Worm (Caenorhabditis elegans) whole organism, L1 larva: Measurements from ENCODE around the gene F56C3.4.
A peak's percentile ranks its signal among the peaks of the same experiment; 100 is the strongest.

Experiments
- C04F5.9 ChIP-seq: sonication (generic microtip); optimal IDR thresholded peaks from 2 replicates; lab custom pipeline; 2016; ENCODE audit warnings: missing genetic modification characterization, missing compliant biosample characterization
- C34B4.2 ChIP-seq: sonication (generic microtip); optimal IDR thresholded peaks from 2 replicates; lab custom pipeline; 2017; ENCODE audit warnings: mild to moderate bottlenecking, missing genetic modification characterization, missing compliant biosample characterization
- aha-1 ChIP-seq: fragments of 150-350 bp; optimal IDR thresholded peaks from 2 replicates; lab custom pipeline; 2014; ENCODE audit warnings: missing biosample characterization, missing genetic modification characterization
- alr-1 ChIP-seq: fragments of 200-800 bp; sonication (Bioruptor generic); optimal IDR thresholded peaks from 2 replicates; lab custom pipeline; 2018; ENCODE audit warnings: borderline replicate concordance, mild to moderate bottlenecking, missing genetic modification characterization, missing compliant biosample characterization
- blmp-1 ChIP-seq: fragments of 150-350 bp; optimal IDR thresholded peaks from 2 replicates; lab custom pipeline; 2014; ENCODE audit warnings: missing biosample characterization, missing genetic modification characterization
- ceh-63 ChIP-seq: fragments of 200-800 bp; sonication (Bioruptor generic); optimal IDR thresholded peaks from 2 replicates; lab custom pipeline; 2018; ENCODE audit warnings: mild to moderate bottlenecking, missing genetic modification characterization, missing compliant biosample characterization
- ceh-8 ChIP-seq: fragments of 200-800 bp; sonication (Bioruptor generic); optimal IDR thresholded peaks from 2 replicates; lab custom pipeline; 2018; ENCODE audit warnings: mild to moderate bottlenecking, missing genetic modification characterization, moderate library complexity, missing compliant biosample characterization
- ceh-82 ChIP-seq, 3 experiments: fragments of 150-350 bp in 1 of 3; sonication (generic microtip) in 2 of 3; optimal IDR thresholded peaks; 2 replicates each; lab custom pipeline; 2014 to 2017; ENCODE audit warnings: missing biosample characterization in 3 of 3, missing genetic modification characterization in 3 of 3
- ces-1 ChIP-seq: fragments of 150-350 bp; optimal IDR thresholded peaks from 2 replicates; lab custom pipeline; 2014; ENCODE audit warnings: missing biosample characterization, missing genetic modification reagents, missing genetic modification characterization
- dpl-1 ChIP-seq, 3 experiments: fragments of 150-350 bp in 2 of 3; sonication (generic microtip) in 1 of 3; optimal IDR thresholded peaks; 2 replicates each; lab custom pipeline; 2014 to 2017; ENCODE audit warnings: missing biosample characterization in 3 of 3, missing genetic modification characterization in 3 of 3, missing genetic modification reagents in 3 of 3
- elt-2 ChIP-seq: sonication (generic microtip); optimal IDR thresholded peaks from 2 replicates; lab custom pipeline; 2016; ENCODE audit warnings: missing genetic modification characterization, mild to moderate bottlenecking, inconsistent platforms, missing compliant biosample characterization, missing genetic modification reagents
- elt-3 ChIP-seq, 6 experiments: fragments of 150-350 bp in 1 of 6; sonication (generic microtip); optimal IDR thresholded peaks; 2 replicates each; lab custom pipeline; 2017 to 2018; ENCODE audit warnings: missing biosample characterization in 6 of 6, missing genetic modification characterization in 6 of 6, inconsistent platforms in 1 of 6
- ets-5 ChIP-seq: fragments of 200-800 bp; sonication (Bioruptor generic); IDR thresholded peaks from 2 replicates; pipeline ENCODE4 v1.3.6; 2022; ENCODE audit warnings: missing genetic modification characterization, missing compliant biosample characterization
- fkh-8 ChIP-seq: sonication (generic microtip); optimal IDR thresholded peaks from 2 replicates; lab custom pipeline; 2016; ENCODE audit warnings: mild to moderate bottlenecking, missing genetic modification characterization, missing compliant biosample characterization
- fos-1 ChIP-seq: fragments of 150-350 bp; optimal IDR thresholded peaks from 2 replicates; lab custom pipeline; 2014; ENCODE audit warnings: missing biosample characterization, missing genetic modification characterization
- grh-1 ChIP-seq: fragments of 200-800 bp; sonication (Bioruptor generic); IDR thresholded peaks from 2 replicates; pipeline ENCODE4 v1.3.6; 2022; ENCODE audit warnings: missing genetic modification reagents, missing genetic modification characterization, missing compliant biosample characterization
- hlh-17 ChIP-seq: fragments of 200-800 bp; sonication (Bioruptor generic); optimal IDR thresholded peaks from 2 replicates; lab custom pipeline; 2018; ENCODE audit warnings: missing genetic modification characterization, mild to moderate bottlenecking, missing compliant biosample characterization, moderate library complexity, borderline replicate concordance
- hlh-4 ChIP-seq: sonication (generic microtip); optimal IDR thresholded peaks from 2 replicates; lab custom pipeline; 2016; ENCODE audit warnings: mild to moderate bottlenecking, missing genetic modification characterization, missing compliant biosample characterization
- isw-1 ChIP-seq: fragments of 200-800 bp; sonication (Bioruptor generic); IDR thresholded peaks from 2 replicates; pipeline ENCODE4 v1.3.6; 2022; ENCODE audit warnings: missing genetic modification characterization, missing compliant biosample characterization
- jun-1 ChIP-seq: fragments of 150-350 bp; optimal IDR thresholded peaks from 2 replicates; lab custom pipeline; 2014; ENCODE audit warnings: missing biosample characterization, missing genetic modification reagents, missing genetic modification characterization
- lin-13 ChIP-seq: fragments of 150-350 bp; optimal IDR thresholded peaks from 2 replicates; lab custom pipeline; 2014; ENCODE audit warnings: missing biosample characterization, missing genetic modification reagents, missing genetic modification characterization
- lin-15B ChIP-seq: fragments of 150-350 bp; sonication (generic microtip); optimal IDR thresholded peaks from 3 replicates; lab custom pipeline; 2014; ENCODE audit warnings: missing biosample characterization, missing genetic modification characterization
- lin-35 ChIP-seq, 2 experiments: fragments of 150-350 bp; optimal IDR thresholded peaks; 2 replicates each; lab custom pipeline; 2014; ENCODE audit warnings: missing biosample characterization in 2 of 2, missing genetic modification characterization in 2 of 2, missing genetic modification reagents in 2 of 2
- lin-39 ChIP-seq: fragments of 150-350 bp; optimal IDR thresholded peaks from 2 replicates; lab custom pipeline; 2014; ENCODE audit warnings: missing biosample characterization, missing genetic modification reagents, missing genetic modification characterization
- lir-3 ChIP-seq: sonication (generic microtip); optimal IDR thresholded peaks from 2 replicates; lab custom pipeline; 2016; ENCODE audit warnings: mild to moderate bottlenecking, missing genetic modification characterization, moderate library complexity, missing compliant biosample characterization; ENCODE audit not compliant: poor library complexity
- lsy-2 ChIP-seq, 2 experiments: fragments of 150-350 bp; optimal IDR thresholded peaks; 2 replicates each; lab custom pipeline; 2014; ENCODE audit warnings: missing biosample characterization in 2 of 2, missing genetic modification characterization in 2 of 2
- mep-1 ChIP-seq: fragments of 150-350 bp; optimal IDR thresholded peaks from 2 replicates; lab custom pipeline; 2014; ENCODE audit warnings: missing biosample characterization, missing genetic modification characterization
- nhr-19 ChIP-seq: fragments of 200-800 bp; sonication (Bioruptor generic); conservative IDR thresholded peaks from 2 replicates; pipeline ENCODE4 v1.3.6; 2022; ENCODE audit warnings: missing genetic modification characterization, missing compliant biosample characterization
- nhr-20 ChIP-seq: sonication (generic microtip); optimal IDR thresholded peaks from 2 replicates; lab custom pipeline; 2016; ENCODE audit warnings: mild to moderate bottlenecking, missing genetic modification characterization, missing compliant biosample characterization
- nhr-28 ChIP-seq: fragments of 150-350 bp; optimal IDR thresholded peaks from 2 replicates; lab custom pipeline; 2014; ENCODE audit warnings: missing biosample characterization, missing genetic modification characterization
- nhr-47 ChIP-seq: sonication (generic microtip); optimal IDR thresholded peaks from 2 replicates; lab custom pipeline; 2016; ENCODE audit warnings: mild to moderate bottlenecking, missing genetic modification characterization, moderate library complexity, missing compliant biosample characterization
- nhr-77 ChIP-seq: fragments of 150-350 bp; optimal IDR thresholded peaks from 2 replicates; lab custom pipeline; 2014; ENCODE audit warnings: missing biosample characterization, missing genetic modification characterization
- nhr-84 ChIP-seq: sonication (generic microtip); optimal IDR thresholded peaks from 2 replicates; lab custom pipeline; 2017; ENCODE audit warnings: missing biosample characterization, missing genetic modification characterization
- nhr-85 ChIP-seq: sonication (generic microtip); peaks from one replicate; lab custom pipeline; 2016; ENCODE audit warnings: missing genetic modification characterization, inconsistent platforms, missing compliant biosample characterization
- nhr-90 ChIP-seq: sonication (generic microtip); optimal IDR thresholded peaks from 2 replicates; lab custom pipeline; 2016; ENCODE audit warnings: mild to moderate bottlenecking, missing genetic modification characterization, missing compliant biosample characterization; ENCODE audit not compliant: poor library complexity
- pqm-1 ChIP-seq: sonication (generic microtip); optimal IDR thresholded peaks from 3 replicates; lab custom pipeline; 2017; ENCODE audit warnings: missing biosample characterization, missing genetic modification characterization
- rnt-1 ChIP-seq: sonication (generic microtip); optimal IDR thresholded peaks from 2 replicates; lab custom pipeline; 2016; ENCODE audit warnings: mild to moderate bottlenecking, missing genetic modification characterization, moderate library complexity, missing compliant biosample characterization
- skn-1 ChIP-seq: fragments of 150-350 bp; optimal IDR thresholded peaks from 2 replicates; lab custom pipeline; 2014; ENCODE audit warnings: missing biosample characterization, missing genetic modification characterization
- snpc-4 ChIP-seq: fragments of 150-350 bp; optimal IDR thresholded peaks from 2 replicates; lab custom pipeline; 2014; ENCODE audit warnings: missing biosample characterization, missing genetic modification characterization
- sox-4 ChIP-seq: sonication (generic microtip); optimal IDR thresholded peaks from 2 replicates; lab custom pipeline; 2016; ENCODE audit warnings: missing genetic modification characterization, missing compliant biosample characterization
- swsn-7 ChIP-seq: sonication (generic microtip); optimal IDR thresholded peaks from 2 replicates; lab custom pipeline; 2016; ENCODE audit warnings: missing genetic modification characterization, missing compliant biosample characterization
- tbx-2 ChIP-seq: sonication (generic microtip); optimal IDR thresholded peaks from 2 replicates; lab custom pipeline; 2016; ENCODE audit warnings: missing genetic modification characterization, missing compliant biosample characterization
- unc-130 ChIP-seq: fragments of 150-350 bp; optimal IDR thresholded peaks from 2 replicates; lab custom pipeline; 2017; ENCODE audit warnings: missing biosample characterization, missing genetic modification characterization, inconsistent platforms
- unc-62 ChIP-seq: fragments of 150-350 bp; optimal IDR thresholded peaks from 2 replicates; lab custom pipeline; 2014; ENCODE audit warnings: missing biosample characterization, missing genetic modification reagents, missing genetic modification characterization
- unc-86 ChIP-seq: sonication (generic microtip); optimal IDR thresholded peaks from 2 replicates; lab custom pipeline; 2016; ENCODE audit warnings: missing genetic modification characterization, missing compliant biosample characterization
- vab-15 ChIP-seq: sonication (generic microtip); optimal IDR thresholded peaks from 2 replicates; lab custom pipeline; 2017; ENCODE audit warnings: missing genotype, mild to moderate bottlenecking, missing genetic modification characterization, missing compliant biosample characterization
- zag-1 ChIP-seq: fragments of 150-350 bp; optimal IDR thresholded peaks from 2 replicates; lab custom pipeline; 2014; ENCODE audit warnings: missing biosample characterization, missing genetic modification characterization
- ztf-11 ChIP-seq, 2 experiments: sonication (generic microtip); optimal IDR thresholded peaks; 2 replicates each; lab custom pipeline; 2016 to 2017; ENCODE audit warnings: missing genetic modification characterization in 2 of 2, missing biosample characterization in 1 of 2, missing compliant biosample characterization in 1 of 2

F56C3.4 gene

DNA sequence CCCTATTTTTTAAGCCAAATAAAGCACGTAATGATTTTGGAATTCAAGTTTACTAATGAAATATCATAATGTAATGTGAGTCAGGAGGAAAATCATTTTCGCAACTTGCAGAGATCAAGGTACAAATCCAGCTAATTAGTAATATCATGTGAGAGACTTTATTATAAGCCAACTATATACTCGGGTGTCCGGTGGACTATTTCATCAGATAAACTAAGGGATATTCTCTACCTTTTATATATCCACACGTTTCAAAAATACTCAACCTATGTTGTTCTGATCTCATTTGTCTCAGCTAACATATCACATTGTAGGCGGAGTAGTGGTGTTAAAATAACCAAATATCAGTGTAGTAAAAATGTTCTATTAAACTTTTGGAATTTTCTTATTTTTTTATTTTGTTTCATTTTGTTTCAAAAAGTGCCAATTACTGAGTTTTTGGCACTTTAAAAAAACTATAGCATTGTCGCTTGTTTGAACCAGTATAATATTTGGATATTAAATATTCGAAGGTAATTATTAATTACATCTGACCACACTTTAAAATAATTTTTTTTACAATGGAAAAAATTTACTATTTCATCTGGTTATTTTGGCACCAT is 29.0 kb upstream of the F56C3.4 start (continued):
- TF ChIP-seq isw-1 (peak; percentile 33), jun-1 (tag; lab: Kevin White, UChicago) (peak; percentile 97), lin-39 (tag; lab: Kevin White, UChicago) (peak; percentile 94), snpc-4 (tag; lab: Kevin White, UChicago) (peak; percentile 69), swsn-7 (tag; lab: Kevin White, UChicago) (peak; percentile 88), C34B4.2 (tag; lab: Kevin White, UChicago) (no peak), nhr-77 (peak; percentile 94), pqm-1 (tag; lab: Kevin White, UChicago) (no peak), unc-86 (tag; lab: Kevin White, UChicago) (peak; percentile 50), unc-62 (GFP tag; lab: Kevin White, UChicago) (no peak), blmp-1 (tag; lab: Kevin White, UChicago) (no peak), lin-15B (tag; lab: Kevin White, UChicago) (no peak), rnt-1 (peak; percentile 43), skn-1 (peak; percentile 98), ztf-11 (tag; optimal IDR thresholded peaks at IDR 0.05; lab: Kevin White, UChicago) (peak; percentile 35 to 74), fkh-8 (tag; lab: Kevin White, UChicago) (peak; percentile 93), lir-3 (peak; percentile 85), C04F5.9 (tag; lab: Kevin White, UChicago) (peak; percentile 62), nhr-85 (tag; lab: Kevin White, UChicago) (peak; percentile 87), aha-1 (tag; lab: Kevin White, UChicago) (no peak), sox-4 (tag; lab: Kevin White, UChicago) (peak; percentile 96), nhr-20 (tag; lab: Kevin White, UChicago) (peak; percentile 92), dpl-1 (GFP tag; optimal IDR thresholded peaks at IDR 0.05; lab: Kevin White, UChicago) (peak; percentile 9 to 43 (median 19)), lin-13 (GFP tag; lab: Kevin White, UChicago) (peak; percentile 86), ces-1 (GFP tag; lab: Kevin White, UChicago) (no peak), ceh-82 (tag; optimal IDR thresholded peaks at IDR 0.05; lab: Kevin White, UChicago) (peak; percentile 65 to 88 (median 82)), nhr-47 (tag; lab: Kevin White, UChicago) (peak; percentile 98), nhr-84 (no peak), nhr-28 (tag; lab: Kevin White, UChicago) (peak; percentile 18), mep-1 (tag; lab: Kevin White, UChicago) (peak; percentile 73), nhr-90 (tag; lab: Kevin White, UChicago) (peak; percentile 94), ceh-63 (GFP tag; lab: Kevin White, UChicago) (no peak), grh-1 (GFP tag; lab: Robert Waterston, UW) (peak; percentile 75), hlh-4 (tag; lab: Kevin White, UChicago) (no peak), elt-3 (tag; optimal IDR thresholded peaks at IDR 0.05; lab: Kevin White, UChicago) (peak in 4 of 6 experiments; percentile 46 to 94 (median 68)), elt-2 (tag; lab: Kevin White, UChicago) (peak; percentile 64), zag-1 (tag; lab: Kevin White, UChicago) (no peak), lin-35 (GFP tag; optimal IDR thresholded peaks at IDR 0.05; lab: Kevin White, UChicago) (peak; percentile 55 to 83), lsy-2 (tag; optimal IDR thresholded peaks at IDR 0.05; lab: Kevin White, UChicago) (peak; percentile 82 to 86), tbx-2 (tag; lab: Kevin White, UChicago) (peak; percentile 89), unc-130 (tag; lab: Kevin White, UChicago) (no peak), ceh-8 (GFP tag; lab: Kevin White, UChicago) (peak; percentile 95), nhr-19 (GFP tag; lab: Robert Waterston, UW) (peak; percentile 91), vab-15 (tag; lab: Kevin White, UChicago) (peak; percentile 89), hlh-17 (no peak), alr-1 (no peak), fos-1 (tag; lab: Kevin White, UChicago) (peak; percentile 91), ets-5 (GFP tag; lab: Robert Waterston, UW) (no peak)
